Fruit fly (Drosophila melanogaster) whole organism, pupa: Measurements from ENCODE around the gene CG31121.

ENCODE experiments used
- CG10348 ChIP-seq: fragments of 200-800 bp; sonication (Bioruptor generic); IDR thresholded peaks from 2 replicates; pipeline ENCODE4 v1.3.6; 2022; ENCODE audit warnings: missing biosample characterization, missing genetic modification characterization
- CG13204 ChIP-seq: fragments of 200-800 bp; sonication (Bioruptor generic); optimal IDR thresholded peaks from 2 replicates; lab custom pipeline; 2018; ENCODE audit warnings: missing biosample characterization, mild to moderate bottlenecking, missing genetic modification characterization, moderate library complexity
- CG14655 ChIP-seq: fragments of 200-800 bp; sonication (Bioruptor generic); optimal IDR thresholded peaks from 3 replicates; lab custom pipeline; 2017; ENCODE audit warnings: mild to moderate bottlenecking, missing biosample characterization, missing genetic modification reagents, missing genetic modification characterization
- CG15710 ChIP-seq: fragments of 200-800 bp; sonication (Bioruptor generic); optimal IDR thresholded peaks from 2 replicates; lab custom pipeline; 2018; ENCODE audit warnings: missing biosample characterization, mild to moderate bottlenecking, missing genetic modification characterization, moderate library complexity
- CG34367 ChIP-seq: fragments of 200-800 bp; sonication (Bioruptor generic); optimal IDR thresholded peaks from 2 replicates; lab custom pipeline; 2018; ENCODE audit warnings: missing biosample characterization, mild to moderate bottlenecking, missing genetic modification characterization
- D1 ChIP-seq: fragments of 200-800 bp; sonication (Bioruptor generic); optimal IDR thresholded peaks from 2 replicates; lab custom pipeline; 2018; ENCODE audit warnings: missing biosample characterization, mild to moderate bottlenecking, missing genetic modification characterization, moderate library complexity
- EcR ChIP-seq: fragments of 200-800 bp; sonication (Bioruptor generic); optimal IDR thresholded peaks from 3 replicates; lab custom pipeline; 2019; ENCODE audit warnings: missing biosample characterization, missing genetic modification characterization, mild to moderate bottlenecking, moderate library complexity, missing genetic modification reagents
- Pif1A ChIP-seq: fragments of 200-800 bp; sonication (Bioruptor generic); optimal IDR thresholded peaks from 3 replicates; lab custom pipeline; 2016; ENCODE audit warnings: missing biosample characterization, missing genetic modification characterization
- Pif1B ChIP-seq: fragments of 200-800 bp; sonication (Bioruptor generic); optimal IDR thresholded peaks from 3 replicates; lab custom pipeline; 2016; ENCODE audit warnings: missing biosample characterization, missing genetic modification characterization

dm6 chr3R:24833652-24834051 lies 60.8 kb downstream of the CG31121 start, which contains the start of gene sosie:
- TF ChIP-seq CG13204 (no peak), D1 (tag; lab: Kevin White, UChicago) (no peak), Pif1B (GFP tag; lab: Kevin White, UChicago) (no peak), Pif1A (GFP tag; lab: Kevin White, UChicago) (no peak), CG14655 (no peak), EcR (GFP tag; lab: Kevin White, UChicago) (no peak), CG15710 (tag; lab: Kevin White, UChicago) (no peak), CG34367 (tag; lab: Kevin White, UChicago) (no peak), CG10348 (GFP tag; lab: Robert Waterston, UW) (no peak)
